Worm (Caenorhabditis elegans): ENCODE data around the gene F36F12.3.

- no peak for TF ChIP-seq elt-3 (tag; optimal IDR thresholded peaks at IDR 0.05)
- no peak for TF ChIP-seq unc-62 (GFP tag; optimal IDR thresholded peaks at IDR 0.05)
- no peak for TF ChIP-seq ham-2 (GFP tag; optimal IDR thresholded peaks at IDR 0.05)
- TF ChIP-seq nhr-76 (tag; optimal IDR thresholded peaks at IDR 0.05): no peak
- no peak for TF ChIP-seq mab-5 (tag; optimal IDR thresholded peaks at IDR 0.05)
These were observed 16.7 kb upstream of the F36F12.3 start for ce11 chrV:2068728-2069443.
